Worm (Caenorhabditis elegans) whole organism, midembryonic: ENCODE measurements around the gene nas-29.
A peak's percentile ranks its signal among the peaks of the same experiment; 100 is the strongest.

Experiments used
- T22C8.4 ChIP-seq: fragments of 200-800 bp; sonication (Bioruptor generic); IDR thresholded peaks from 2 replicates; pipeline ENCODE4 v1.3.6; 2022; ENCODE audit warnings: missing genetic modification characterization, missing compliant biosample characterization
- cog-1 ChIP-seq: sonication (generic microtip); optimal IDR thresholded peaks from 2 replicates; lab custom pipeline; 2016; ENCODE audit warnings: missing genetic modification characterization, missing compliant biosample characterization
- flt-1 ChIP-seq: fragments of 200-800 bp; sonication (Bioruptor generic); IDR thresholded peaks from 2 replicates; pipeline ENCODE4 v1.3.6; 2022; ENCODE audit warnings: missing genetic modification characterization, missing compliant biosample characterization
- klf-2 ChIP-seq: fragments of 200-800 bp; sonication (Bioruptor generic); conservative IDR thresholded peaks from 2 replicates; pipeline ENCODE4 v1.3.6; 2022; ENCODE audit warnings: missing genetic modification reagents, missing genetic modification characterization, missing compliant biosample characterization
- med-1 ChIP-seq: sonication (generic microtip); optimal IDR thresholded peaks from 2 replicates; lab custom pipeline; 2017; ENCODE audit warnings: missing genetic modification characterization, mild to moderate bottlenecking, missing compliant biosample characterization, antibody characterized with exemption, missing genetic modification reagents; ENCODE audit not compliant: insufficient read depth
- ref-1 ChIP-seq: fragments of 200-800 bp; sonication (Bioruptor generic); conservative IDR thresholded peaks from 2 replicates; pipeline ENCODE4 v1.3.6; 2022; ENCODE audit warnings: missing genetic modification reagents, missing genetic modification characterization, missing compliant biosample characterization
- tab-1 ChIP-seq: fragments of 200-800 bp; sonication (Bioruptor generic); IDR thresholded peaks from 2 replicates; pipeline ENCODE4 v1.3.6; 2022; ENCODE audit warnings: missing genetic modification characterization, missing compliant biosample characterization
- ztf-23 ChIP-seq: fragments of 200-800 bp; sonication (Bioruptor generic); IDR thresholded peaks from 2 replicates; pipeline ENCODE4 v1.3.6; 2022; ENCODE audit warnings: missing genetic modification reagents, missing genetic modification characterization, missing compliant biosample characterization
- ztf-29 ChIP-seq: fragments of 200-800 bp; sonication (Bioruptor generic); IDR thresholded peaks from 2 replicates; pipeline ENCODE4 v1.3.6; 2022; ENCODE audit warnings: missing genetic modification reagents, missing genetic modification characterization, missing compliant biosample characterization

nas-29 gene

ce11 chrII:5103189-5103588 is 38.6 kb downstream of the nas-29 start:
- TF ChIP-seq flt-1 (no peak), ztf-29 (no peak), cog-1 (tag; lab: Kevin White, UChicago) (no peak), tab-1 (no peak), med-1 (GFP tag; lab: Kevin White, UChicago) (no peak), klf-2 (no peak), T22C8.4 (GFP tag; lab: Robert Waterston, UW) (no peak), ztf-23 (GFP tag; lab: Robert Waterston, UW) (no peak), ref-1 (no peak)

ce11 chrII:5101701-5102100 is 40.1 kb downstream of the nas-29 start, which contains the start of the genes idpb-3 and idpb-1:
Gene idpb-3, minus strand, starts transcription at chrII:5101801.
Gene idpb-1, plus strand, starts transcription at chrII:5101984.
- TF ChIP-seq cog-1 (tag; lab: Kevin White, UChicago) (no peak), ref-1 (no peak), ztf-29 (no peak), ztf-23 (GFP tag; lab: Robert Waterston, UW) (no peak), flt-1 (no peak), klf-2 (no peak), T22C8.4 (GFP tag; lab: Robert Waterston, UW) (no peak), med-1 (GFP tag; lab: Kevin White, UChicago) (no peak), tab-1 (no peak)

- TF ChIP-seq ztf-23 (GFP tag; lab: Robert Waterston, UW) (no peak), ref-1 (no peak), med-1 (GFP tag; lab: Kevin White, UChicago) (no peak), cog-1 (tag; lab: Kevin White, UChicago) (no peak)
Observed at ce11 chrII:5099649-5100048, 42.2 kb downstream of the nas-29 start, which contains the start of gene C04G6.6. Gene C04G6.6, minus strand, starts transcription at chrII:5099749.

- TF ChIP-seq cog-1 (tag; lab: Kevin White, UChicago) = no peak
- no peak for TF ChIP-seq med-1 (GFP tag; lab: Kevin White, UChicago)
- no peak for TF ChIP-seq T22C8.4 (GFP tag; lab: Robert Waterston, UW)
- TF ChIP-seq ref-1 = no peak
- no peak for TF ChIP-seq tab-1
- TF ChIP-seq klf-2 = no peak
- no peak for TF ChIP-seq ztf-23 (GFP tag; lab: Robert Waterston, UW)
- no peak for TF ChIP-seq flt-1
- no peak for TF ChIP-seq ztf-29
Observed at ce11 chrII:5099034-5099433, 42.8 kb downstream of the nas-29 start.

- TF ChIP-seq flt-1 (peak; percentile 88), ref-1 (peak; percentile 99), tab-1 (peak; percentile 85), klf-2 (peak; percentile 98), ztf-23 (GFP tag; lab: Robert Waterston, UW) (peak; percentile 98), ztf-29 (peak; percentile 57; the same call in 1 of the 2 replicates)
Observed at ce11 chrII:5097463-5097862, 44.4 kb downstream of the nas-29 start.

- no peak for TF ChIP-seq med-1 (GFP tag; lab: Kevin White, UChicago)
- TF ChIP-seq ref-1 = no peak
- no peak for TF ChIP-seq ztf-23 (GFP tag; lab: Robert Waterston, UW)
- no peak for TF ChIP-seq tab-1
- no peak for TF ChIP-seq flt-1
- TF ChIP-seq ztf-29 = no peak
Observed at ce11 chrII:5093945-5094344, 47.9 kb downstream of the nas-29 start, which contains the start of gene C04G6.13. Gene C04G6.13, plus strand, starts transcription at chrII:5094245.

ce11 chrII:5092362-5093281 is 49.2 kb downstream of the nas-29 start, which contains the start of gene C04G6.2:
Gene C04G6.2, plus strand, starts transcription at chrII:5093231.
- TF ChIP-seq ztf-23 (GFP tag; lab: Robert Waterston, UW) (no peak), cog-1 (tag; lab: Kevin White, UChicago) (peak; percentile 82), med-1 (GFP tag; lab: Kevin White, UChicago) (no peak), flt-1 (no peak)

- TF ChIP-seq klf-2 (no peak), ztf-23 (GFP tag; lab: Robert Waterston, UW) (no peak), tab-1 (no peak), ztf-29 (no peak), flt-1 (no peak), cog-1 (tag; lab: Kevin White, UChicago) (no peak), med-1 (GFP tag; lab: Kevin White, UChicago) (no peak), T22C8.4 (GFP tag; lab: Robert Waterston, UW) (no peak), ref-1 (no peak)
Observed at ce11 chrII:5091640-5092243, 50.1 kb downstream of the nas-29 start, which contains the start of gene pld-1. Gene pld-1, minus strand, starts transcription at chrII:5091690.
